Fruit fly (Drosophila melanogaster) whole organism, adult: ENCODE data around the gene CG9674.

Experiments used
- CG7101 ChIP-seq: fragments of 200-800 bp; sonication (Bioruptor generic); optimal IDR thresholded peaks from 2 replicates; lab custom pipeline; 2018; ENCODE audit warnings: missing biosample characterization, mild to moderate bottlenecking, missing genetic modification characterization, moderate library complexity
- Hr96 ChIP-seq: fragments of 200-800 bp; sonication (Bioruptor generic); optimal IDR thresholded peaks from 2 replicates; lab custom pipeline; 2016; ENCODE audit warnings: missing biosample characterization, missing genetic modification characterization
- cnc ChIP-seq, 2 experiments: fragments of >200 bp; optimal IDR thresholded peaks; 2 replicates each; lab custom pipeline; 2017
- kay ChIP-seq: fragments of 200-800 bp; sonication (Bioruptor generic); peaks from one replicate; lab custom pipeline; 2016; ENCODE audit warnings: missing biosample characterization, missing genetic modification characterization, borderline replicate concordance
- tj ChIP-seq: fragments of 200-800 bp; sonication (Bioruptor generic); optimal IDR thresholded peaks from 3 replicates; lab custom pipeline; 2017; ENCODE audit warnings: missing biosample characterization, mild to moderate bottlenecking, missing genetic modification characterization, moderate library complexity

DNA sequence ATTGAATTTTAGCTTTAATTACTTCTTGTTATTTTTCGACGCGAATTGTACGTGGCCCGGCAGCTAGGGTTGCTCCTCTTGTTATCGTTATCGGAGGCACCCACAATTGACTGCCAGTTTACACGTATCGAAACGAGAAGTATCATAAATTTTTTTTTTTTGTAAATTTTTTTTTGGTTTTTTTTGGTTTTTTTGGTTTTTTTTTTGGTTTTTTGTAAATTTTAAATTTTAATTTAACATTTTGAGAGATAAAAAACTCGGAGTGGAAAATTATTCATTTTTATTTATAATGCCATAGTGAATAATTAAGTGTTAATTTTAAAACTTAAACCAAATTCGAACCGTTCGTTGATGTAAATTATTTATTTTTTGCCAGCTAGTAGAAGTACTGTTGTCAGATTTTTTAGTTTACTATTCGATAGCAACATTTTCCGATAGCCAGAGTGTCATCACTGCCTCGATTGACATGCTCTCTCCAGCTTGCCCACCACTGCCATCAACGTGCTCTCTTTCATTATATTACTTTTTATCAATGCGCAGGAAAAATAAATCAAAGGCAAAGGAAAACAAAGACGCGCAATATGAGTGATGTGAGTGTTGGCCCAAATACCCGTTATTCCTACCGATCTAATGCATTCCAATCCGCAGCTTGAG is 37.5 kb upstream of the CG9674 start, which contains the start of the genes kud and Zcchc7:
- TF ChIP-seq cnc (optimal IDR thresholded peaks at IDR 0.05; lab: Kevin White, UChicago) (no peak), Hr96 (GFP tag; lab: Kevin White, UChicago) (peak; percentile 82), CG7101 (tag; lab: Kevin White, UChicago) (peak; percentile 82), kay (no peak), tj (GFP tag; lab: Kevin White, UChicago) (peak; percentile 55)
